Fruit fly (Drosophila melanogaster) whole organism, embryonic: ENCODE results near the gene trus.

Experiments used
- ATbp ChIP-seq: fragments of 200-800 bp; sonication (Bioruptor generic); optimal IDR thresholded peaks from 2 replicates; lab custom pipeline; 2017; ENCODE audit warnings: missing biosample characterization, mild to moderate bottlenecking, missing genetic modification characterization, missing genetic modification reagents
- CG15601 ChIP-seq: fragments of 200-800 bp; sonication (Bioruptor generic); optimal IDR thresholded peaks from 3 replicates; lab custom pipeline; 2019; ENCODE audit warnings: missing biosample characterization, mild to moderate bottlenecking, missing genetic modification characterization, moderate library complexity
- CG9932 ChIP-seq: fragments of 200-800 bp; sonication (Bioruptor generic); IDR thresholded peaks from 2 replicates; pipeline ENCODE4 v1.3.6; 2022; ENCODE audit warnings: missing biosample characterization, missing genetic modification characterization
- NC2β ChIP-seq: fragments of 200-800 bp; sonication (Bioruptor generic); optimal IDR thresholded peaks from 2 replicates; lab custom pipeline; 2016; ENCODE audit warnings: missing biosample characterization, missing genetic modification characterization
- danr ChIP-seq: fragments of 200-800 bp; sonication (Bioruptor generic); IDR thresholded peaks from 2 replicates; pipeline ENCODE4 v1.3.6; 2022; ENCODE audit warnings: missing biosample characterization, missing genetic modification characterization
- her ChIP-seq: fragments of 200-800 bp; sonication (Bioruptor generic); optimal IDR thresholded peaks from 2 replicates; lab custom pipeline; 2016; ENCODE audit warnings: missing biosample characterization, missing genetic modification characterization
- mam ChIP-seq: fragments of 200-800 bp; sonication (Bioruptor generic); optimal IDR thresholded peaks from 3 replicates; lab custom pipeline; 2016; ENCODE audit warnings: missing biosample characterization, missing genetic modification characterization

dm6 chr3R:12426310-12426653, 30.1 kb upstream of the trus start, which contains the start of gene NANS:
- TF ChIP-seq CG15601 (tag; lab: Kevin White, UChicago) (no peak), danr (GFP tag; lab: Robert Waterston, UW) (no peak), her (GFP tag; lab: Kevin White, UChicago) (no peak), NC2β (GFP tag; lab: Kevin White, UChicago) (no peak), ATbp (GFP tag; lab: Kevin White, UChicago) (no peak), CG9932 (GFP tag; lab: Robert Waterston, UW) (no peak), mam (GFP tag; lab: Kevin White, UChicago) (no peak)
